Fruit fly (Drosophila melanogaster) whole organism, embryonic: Measurements from ENCODE around the gene Ufsp2.

ENCODE experiments used
- CG10209 ChIP-seq: fragments of 200-800 bp; sonication (Bioruptor generic); optimal IDR thresholded peaks from 3 replicates; lab custom pipeline; 2017; ENCODE audit warnings: missing biosample characterization, mild to moderate bottlenecking, missing genetic modification characterization, missing genetic modification reagents
- CG10462 ChIP-seq: fragments of 200-800 bp; sonication (Bioruptor generic); optimal IDR thresholded peaks from 2 replicates; lab custom pipeline; 2016; ENCODE audit warnings: missing biosample characterization, missing genetic modification characterization
- CG12299 ChIP-seq: fragments of 200-800 bp; sonication (Bioruptor generic); optimal IDR thresholded peaks from 2 replicates; lab custom pipeline; 2018; ENCODE audit warnings: missing biosample characterization, mild to moderate bottlenecking, missing genetic modification characterization
- CG13775 ChIP-seq: fragments of 200-800 bp; sonication (Bioruptor generic); optimal IDR thresholded peaks from 3 replicates; lab custom pipeline; 2017; ENCODE audit warnings: missing biosample characterization, mild to moderate bottlenecking, missing genetic modification characterization
- CG14667 ChIP-seq: fragments of 200-800 bp; sonication (Bioruptor generic); IDR thresholded peaks from 2 replicates; pipeline ENCODE4 v1.3.6; 2022; ENCODE audit warnings: missing biosample characterization, missing genetic modification characterization
- CG15601 ChIP-seq: fragments of 200-800 bp; sonication (Bioruptor generic); optimal IDR thresholded peaks from 3 replicates; lab custom pipeline; 2019; ENCODE audit warnings: missing biosample characterization, mild to moderate bottlenecking, missing genetic modification characterization, moderate library complexity
- CG1647 ChIP-seq: fragments of 200-800 bp; sonication (Bioruptor generic); optimal IDR thresholded peaks from 3 replicates; lab custom pipeline; 2016; ENCODE audit warnings: missing biosample characterization, missing genetic modification characterization
- CG18599 ChIP-seq: fragments of 200-800 bp; sonication (Bioruptor generic); optimal IDR thresholded peaks from 3 replicates; lab custom pipeline; 2017; ENCODE audit warnings: missing biosample characterization, missing genetic modification characterization, mild to moderate bottlenecking, moderate library complexity, missing genetic modification reagents
- CG32532 ChIP-seq: fragments of 200-800 bp; sonication (Bioruptor generic); IDR thresholded peaks from 2 replicates; pipeline ENCODE4 v1.3.6; 2022; ENCODE audit warnings: missing biosample characterization, missing genetic modification characterization
- CG34376 ChIP-seq: fragments of 200-800 bp; sonication (Bioruptor generic); optimal IDR thresholded peaks from 2 replicates; lab custom pipeline; 2018; ENCODE audit warnings: missing biosample characterization, mild to moderate bottlenecking, missing genetic modification characterization
- CG3995 ChIP-seq: fragments of 200-800 bp; sonication (Bioruptor generic); optimal IDR thresholded peaks from 3 replicates; lab custom pipeline; 2016; ENCODE audit warnings: missing biosample characterization, missing genetic modification characterization
- CG6689 ChIP-seq: fragments of 200-800 bp; sonication (Bioruptor generic); IDR thresholded peaks from 2 replicates; pipeline ENCODE4 v1.3.6; 2022; ENCODE audit warnings: missing biosample characterization, missing genetic modification characterization
- CG7928 ChIP-seq: fragments of 200-800 bp; sonication (Bioruptor generic); optimal IDR thresholded peaks from 2 replicates; lab custom pipeline; 2017; ENCODE audit warnings: missing biosample characterization, mild to moderate bottlenecking, missing genetic modification characterization
- CG8924 ChIP-seq: fragments of 200-800 bp; optimal IDR thresholded peaks from 3 replicates; lab custom pipeline; 2019; ENCODE audit warnings: missing biosample characterization, mild to moderate bottlenecking, missing genetic modification characterization, moderate library complexity
- D ChIP-seq, 2 experiments: fragments of 200-800 bp in 1 of 2; fragments of >200 bp in 1 of 2; sonication (Bioruptor generic) in 1 of 2; optimal IDR thresholded peaks; 2 replicates in 1 of 2; 3 replicates in 1 of 2; lab custom pipeline; 2017; ENCODE audit warnings: mild to moderate bottlenecking in 1 of 2, missing biosample characterization in 1 of 2, missing genetic modification characterization in 1 of 2, missing genetic modification reagents in 1 of 2
- D19A ChIP-seq: fragments of 200-800 bp; optimal IDR thresholded peaks from 3 replicates; lab custom pipeline; 2019; ENCODE audit warnings: missing biosample characterization, mild to moderate bottlenecking, missing genetic modification characterization, moderate library complexity
- Dad ChIP-seq: fragments of 200-800 bp; sonication (Bioruptor generic); optimal IDR thresholded peaks from 3 replicates; lab custom pipeline; 2016; ENCODE audit warnings: missing biosample characterization, missing genetic modification characterization
- Doc2 ChIP-seq: fragments of 200-800 bp; sonication (Bioruptor generic); IDR thresholded peaks from 2 replicates; pipeline ENCODE4 v1.3.6; 2022; ENCODE audit warnings: missing biosample characterization, missing genetic modification characterization
- Dp ChIP-seq: fragments of 200-800 bp; sonication (Bioruptor generic); optimal IDR thresholded peaks from 2 replicates; lab custom pipeline; 2018; ENCODE audit warnings: missing biosample characterization, mild to moderate bottlenecking, missing genetic modification characterization, moderate library complexity
- Eip74EF ChIP-seq, 2 experiments: fragments of 200-800 bp in 1 of 2; fragments of >200 bp in 1 of 2; sonication (Bioruptor generic) in 1 of 2; optimal IDR thresholded peaks; 2 replicates each; lab custom pipeline; 2017 to 2019; ENCODE audit warnings: missing biosample characterization in 2 of 2, missing genetic modification characterization in 2 of 2, mild to moderate bottlenecking in 1 of 2, moderate library complexity in 1 of 2
- Hand ChIP-seq: fragments of 200-800 bp; sonication (Bioruptor generic); optimal IDR thresholded peaks from 2 replicates; lab custom pipeline; 2017; ENCODE audit warnings: mild to moderate bottlenecking, missing biosample characterization, missing genetic modification reagents, missing genetic modification characterization
- Hr39 ChIP-seq: fragments of >200 bp; optimal IDR thresholded peaks from 2 replicates; lab custom pipeline; 2017
- Lim3 ChIP-seq: fragments of 200-800 bp; sonication (Bioruptor generic); IDR thresholded peaks from 2 replicates; pipeline ENCODE4 v1.3.6; 2022; ENCODE audit warnings: missing biosample characterization, missing genetic modification characterization
- Med ChIP-seq: fragments of 200-800 bp; sonication (Bioruptor generic); peaks from one replicate; lab custom pipeline; 2016; ENCODE audit warnings: missing biosample characterization, missing genetic modification characterization, mild to moderate bottlenecking, inconsistent platforms, moderate library complexity
- Oaz ChIP-seq: fragments of 200-800 bp; sonication (Bioruptor generic); IDR thresholded peaks from 2 replicates; pipeline ENCODE4 v1.3.6; 2022; ENCODE audit warnings: missing biosample characterization, missing genetic modification characterization
- Sox102F ChIP-seq: fragments of 200-800 bp; sonication (Bioruptor generic); optimal IDR thresholded peaks from 2 replicates; lab custom pipeline; 2018; ENCODE audit warnings: missing biosample characterization, mild to moderate bottlenecking, missing genetic modification characterization, moderate library complexity
- bowl ChIP-seq: fragments of 200-800 bp; sonication (Bioruptor generic); IDR thresholded peaks from 2 replicates; pipeline ENCODE4 v1.3.6; 2022; ENCODE audit warnings: missing biosample characterization, missing genetic modification characterization
- bsh ChIP-seq, 2 experiments: fragments of 200-800 bp; sonication (Bioruptor generic); optimal IDR thresholded peaks; 2 replicates each; lab custom pipeline; 2017 to 2018; ENCODE audit warnings: mild to moderate bottlenecking in 2 of 2, missing biosample characterization in 2 of 2, missing genetic modification characterization in 2 of 2, moderate library complexity in 1 of 2
- caup ChIP-seq: fragments of 200-800 bp; sonication (Bioruptor generic); optimal IDR thresholded peaks from 3 replicates; lab custom pipeline; 2017; ENCODE audit warnings: missing biosample characterization, mild to moderate bottlenecking, missing genetic modification characterization, moderate library complexity; ENCODE audit not compliant: severe bottlenecking
- chn ChIP-seq: fragments of 200-800 bp; sonication (Bioruptor generic); optimal IDR thresholded peaks from 2 replicates; lab custom pipeline; 2016; ENCODE audit warnings: missing biosample characterization, missing genetic modification characterization
- dan ChIP-seq: fragments of 200-800 bp; sonication (Bioruptor generic); IDR thresholded peaks from 2 replicates; pipeline ENCODE4 v1.3.6; 2022; ENCODE audit warnings: missing biosample characterization, missing genetic modification characterization
- dm ChIP-seq: fragments of 200-800 bp; sonication (Bioruptor generic); optimal IDR thresholded peaks from 3 replicates; lab custom pipeline; 2016; ENCODE audit warnings: missing biosample characterization, missing genetic modification characterization
- dmrt99B ChIP-seq: fragments of 200-800 bp; sonication (Bioruptor generic); optimal IDR thresholded peaks from 2 replicates; lab custom pipeline; 2018; ENCODE audit warnings: missing biosample characterization, mild to moderate bottlenecking, missing genetic modification characterization, moderate library complexity
- eve ChIP-seq, 2 experiments: fragments of >200 bp; optimal IDR thresholded peaks; 2 replicates each; lab custom pipeline; 2017; ENCODE audit warnings: missing biosample characterization in 2 of 2, missing genetic modification characterization in 2 of 2
- ewg ChIP-seq: fragments of 200-800 bp; sonication (Bioruptor generic); optimal IDR thresholded peaks from 3 replicates; lab custom pipeline; 2017; ENCODE audit warnings: mild to moderate bottlenecking, missing biosample characterization, missing genetic modification reagents, missing genetic modification characterization
- fd96Cb ChIP-seq: fragments of 200-800 bp; sonication (Bioruptor generic); optimal IDR thresholded peaks from 2 replicates; lab custom pipeline; 2018; ENCODE audit warnings: missing biosample characterization, mild to moderate bottlenecking, missing genetic modification characterization, moderate library complexity
- grn ChIP-seq: fragments of 200-800 bp; sonication (Bioruptor generic); optimal IDR thresholded peaks from 3 replicates; lab custom pipeline; 2017; ENCODE audit warnings: missing biosample characterization, missing genetic modification characterization
- hth ChIP-seq: fragments of >200 bp; optimal IDR thresholded peaks from 2 replicates; lab custom pipeline; 2017; ENCODE audit warnings: inconsistent platforms
- lmd ChIP-seq: fragments of 200-800 bp; sonication (Bioruptor generic); IDR thresholded peaks from 2 replicates; pipeline ENCODE4 v1.3.6; 2022; ENCODE audit warnings: missing biosample characterization, missing genetic modification characterization
- nerfin-1 ChIP-seq: fragments of 200-800 bp; sonication (Bioruptor generic); optimal IDR thresholded peaks from 3 replicates; lab custom pipeline; 2019; ENCODE audit warnings: missing biosample characterization, mild to moderate bottlenecking, missing genetic modification characterization, moderate library complexity
- nerfin-2 ChIP-seq: fragments of 200-800 bp; sonication (Bioruptor generic); IDR thresholded peaks from 2 replicates; pipeline ENCODE4 v1.3.6; 2022; ENCODE audit warnings: missing biosample characterization, missing genetic modification characterization; ENCODE audit not compliant: partially characterized antibody
- odd ChIP-seq: fragments of 200-800 bp; sonication (Bioruptor generic); optimal IDR thresholded peaks from 2 replicates; lab custom pipeline; 2017; ENCODE audit warnings: missing biosample characterization, mild to moderate bottlenecking, missing genetic modification characterization
- pb ChIP-seq: fragments of 200-800 bp; sonication (Bioruptor generic); optimal IDR thresholded peaks from 3 replicates; lab custom pipeline; 2016; ENCODE audit warnings: missing biosample characterization, missing genetic modification characterization
- prd ChIP-seq, 3 experiments: fragments of >200 bp in 2 of 3; fragments of 200-800 bp in 1 of 3; sonication (Bioruptor generic) in 1 of 3; optimal IDR thresholded peaks in 2 of 3; IDR thresholded peaks in 1 of 3; 2 replicates in 2 of 3; 3 replicates in 1 of 3; pipeline versions ENCODE4 v1.3.6 to Lab custom; 2017 to 2022; ENCODE audit warnings: missing biosample characterization in 1 of 3, missing genetic modification characterization in 1 of 3
- row ChIP-seq: fragments of 200-800 bp; sonication (Bioruptor generic); IDR thresholded peaks from 3 replicates; pipeline ENCODE4 v1.3.6; 2022; ENCODE audit warnings: missing biosample characterization, missing genetic modification characterization
- sima ChIP-seq: fragments of 200-800 bp; sonication (Bioruptor generic); optimal IDR thresholded peaks from 2 replicates; lab custom pipeline; 2016; ENCODE audit warnings: missing biosample characterization, missing genetic modification characterization
- tap ChIP-seq: fragments of 200-800 bp; optimal IDR thresholded peaks from 3 replicates; lab custom pipeline; 2019; ENCODE audit warnings: missing biosample characterization, mild to moderate bottlenecking, missing genetic modification characterization, moderate library complexity
- wek ChIP-seq: fragments of 200-800 bp; sonication (Bioruptor generic); optimal IDR thresholded peaks from 3 replicates; lab custom pipeline; 2018; ENCODE audit warnings: missing biosample characterization, mild to moderate bottlenecking, missing genetic modification characterization, moderate library complexity
- zfh1 ChIP-seq: fragments of 200-800 bp; sonication (Bioruptor generic); IDR thresholded peaks from 3 replicates; pipeline ENCODE4 v1.3.6; 2022; ENCODE audit warnings: missing biosample characterization, missing genetic modification characterization

Ufsp2 gene

dm6 chr3L:15566484-15566955 is 9.8 kb upstream of the Ufsp2 start (continued):
- TF ChIP-seq Doc2 (GFP tag; lab: Robert Waterston, UW) (no peak), Lim3 (no peak), hth (lab: Kevin White, UChicago) (no peak), D (optimal IDR thresholded peaks at IDR 0.05; lab: Kevin White, UChicago) (no peak), D (GFP tag; optimal IDR thresholded peaks at IDR 0.05; lab: Kevin White, UChicago) (no peak), Sox102F (GFP tag; lab: Kevin White, UChicago) (no peak), pb (GFP tag; lab: Kevin White, UChicago) (peak; percentile 13), dan (no peak), odd (GFP tag; lab: Kevin White, UChicago) (peak; percentile 90), CG32532 (GFP tag; lab: Robert Waterston, UW) (no peak; the same call in 1 of the 2 replicates), CG18599 (GFP tag; lab: Kevin White, UChicago) (peak; percentile 75), Dp (GFP tag; lab: Kevin White, UChicago) (no peak), dm (GFP tag; lab: Kevin White, UChicago) (no peak), tap (tag; lab: Kevin White, UChicago) (no peak), lmd (no peak; the same call in 1 of the 2 replicates), grn (no peak), zfh1 (GFP tag; lab: Robert Waterston, UW) (peak; percentile 65; the same call in 2 of the 3 replicates), CG14667 (no peak), row (no peak), bowl (peak; percentile 36; the same call in 1 of the 2 replicates), nerfin-1 (peak; percentile 72), D19A (tag; lab: Kevin White, UChicago) (no peak), CG13775 (GFP tag; lab: Kevin White, UChicago) (peak; percentile 42), CG1647 (peak; percentile 30), CG7928 (GFP tag; lab: Kevin White, UChicago) (peak; percentile 57), Oaz (no peak), Eip74EF (GFP tag; optimal IDR thresholded peaks at IDR 0.05; lab: Kevin White, UChicago) (no peak), eve (GFP tag; optimal IDR thresholded peaks at IDR 0.05; lab: Kevin White, UChicago) (no peak), ewg (GFP tag; lab: Kevin White, UChicago) (no peak), Hr39 (lab: Kevin White, UChicago) (no peak), nerfin-2 (GFP tag; lab: Robert Waterston, UW) (no peak), CG12299 (tag; lab: Kevin White, UChicago) (peak; percentile 62), CG8924 (peak; percentile 64), prd (optimal IDR thresholded peaks at IDR 0.05; lab: Kevin White, UChicago) (no peak), prd (GFP tag; IDR thresholded peaks at IDR 0.05; lab: Robert Waterston, UW) (peak; percentile 19; the same call in 1 of the 3 replicates), CG15601 (tag; lab: Kevin White, UChicago) (peak; percentile 74), fd96Cb (tag; lab: Kevin White, UChicago) (no peak), wek (peak; percentile 76), chn (GFP tag; lab: Kevin White, UChicago) (no peak), Dad (peak; percentile 22), caup (GFP tag; lab: Kevin White, UChicago) (peak; percentile 91), dmrt99B (tag; lab: Kevin White, UChicago) (no peak), CG10462 (no peak), Hand (peak; percentile 76), sima (GFP tag; lab: Kevin White, UChicago) (no peak), Med (GFP tag; lab: Kevin White, UChicago) (peak; percentile 96), bsh (GFP tag; optimal IDR thresholded peaks at IDR 0.05; lab: Kevin White, UChicago) (peak in 1 of 2 experiments; percentile 56), CG3995 (GFP tag; lab: Kevin White, UChicago) (no peak), CG6689 (peak; percentile 44; the same call in 1 of the 2 replicates), CG34376 (GFP tag; lab: Kevin White, UChicago) (peak; percentile 86), CG10209 (GFP tag; lab: Kevin White, UChicago) (peak; percentile 80)
